Worm (Caenorhabditis elegans) whole organism, midembryonic: ENCODE results near the gene lact-6.

Experiments
- T22C8.4 ChIP-seq: fragments of 200-800 bp; sonication (Bioruptor generic); IDR thresholded peaks from 2 replicates; pipeline ENCODE4 v1.3.6; 2022; ENCODE audit warnings: missing genetic modification characterization, missing compliant biosample characterization
- cog-1 ChIP-seq: sonication (generic microtip); optimal IDR thresholded peaks from 2 replicates; lab custom pipeline; 2016; ENCODE audit warnings: missing genetic modification characterization, missing compliant biosample characterization
- flt-1 ChIP-seq: fragments of 200-800 bp; sonication (Bioruptor generic); IDR thresholded peaks from 2 replicates; pipeline ENCODE4 v1.3.6; 2022; ENCODE audit warnings: missing genetic modification characterization, missing compliant biosample characterization
- med-1 ChIP-seq: sonication (generic microtip); optimal IDR thresholded peaks from 2 replicates; lab custom pipeline; 2017; ENCODE audit warnings: missing genetic modification characterization, mild to moderate bottlenecking, missing compliant biosample characterization, antibody characterized with exemption, missing genetic modification reagents; ENCODE audit not compliant: insufficient read depth
- ref-1 ChIP-seq: fragments of 200-800 bp; sonication (Bioruptor generic); conservative IDR thresholded peaks from 2 replicates; pipeline ENCODE4 v1.3.6; 2022; ENCODE audit warnings: missing genetic modification reagents, missing genetic modification characterization, missing compliant biosample characterization
- tab-1 ChIP-seq: fragments of 200-800 bp; sonication (Bioruptor generic); IDR thresholded peaks from 2 replicates; pipeline ENCODE4 v1.3.6; 2022; ENCODE audit warnings: missing genetic modification characterization, missing compliant biosample characterization
- ztf-23 ChIP-seq: fragments of 200-800 bp; sonication (Bioruptor generic); IDR thresholded peaks from 2 replicates; pipeline ENCODE4 v1.3.6; 2022; ENCODE audit warnings: missing genetic modification reagents, missing genetic modification characterization, missing compliant biosample characterization

DNA sequence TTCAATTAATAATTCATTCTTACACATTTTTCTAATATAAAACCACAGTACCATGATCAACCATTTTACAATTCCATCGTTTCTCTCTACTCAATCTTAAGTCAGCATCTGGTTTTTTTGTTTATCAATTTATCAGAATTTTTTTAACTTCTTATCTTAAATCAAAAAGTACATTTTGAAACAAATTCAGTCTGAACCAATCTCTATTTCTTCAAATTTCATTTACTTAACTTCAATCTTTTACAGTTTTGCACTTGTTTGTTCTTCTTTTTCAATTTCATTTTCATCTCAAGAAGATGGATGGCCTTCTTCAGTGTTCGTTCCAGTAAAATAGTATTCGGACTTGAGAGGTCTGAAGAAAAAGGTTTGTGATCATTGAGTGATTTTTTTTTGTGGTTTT, 41.8 kb upstream of the lact-6 start, which contains the start of gene gba-3:
- TF ChIP-seq cog-1 (tag; lab: Kevin White, UChicago) = no peak
- no peak for TF ChIP-seq ztf-23
- no peak for TF ChIP-seq tab-1
- TF ChIP-seq ref-1 (GFP tag; lab: Robert Waterston, UW) = no peak
- no peak for TF ChIP-seq T22C8.4 (GFP tag; lab: Robert Waterston, UW)
- TF ChIP-seq flt-1 (GFP tag; lab: Robert Waterston, UW) = no peak
- TF ChIP-seq med-1 (GFP tag; lab: Kevin White, UChicago) = no peak
